Fruit fly (Drosophila melanogaster) whole organism, adult: Measurements from ENCODE around the gene Tektin-C.

ENCODE experiments used
- CG12768 ChIP-seq: fragments of 200-800 bp; sonication (Bioruptor generic); optimal IDR thresholded peaks from 2 replicates; lab custom pipeline; 2017; ENCODE audit warnings: missing biosample characterization, missing genetic modification characterization, mild to moderate bottlenecking, moderate library complexity, missing genetic modification reagents
- CG1620 ChIP-seq: fragments of 200-800 bp; sonication (Bioruptor generic); optimal IDR thresholded peaks from 2 replicates; lab custom pipeline; 2016; ENCODE audit warnings: missing biosample characterization, missing genetic modification characterization
- CG5204 ChIP-seq: fragments of 200-800 bp; sonication (Bioruptor generic); optimal IDR thresholded peaks from 2 replicates; lab custom pipeline; 2016; ENCODE audit warnings: missing biosample characterization, missing genetic modification characterization
- Crg-1 ChIP-seq: fragments of 200-800 bp; sonication (Bioruptor generic); optimal IDR thresholded peaks from 2 replicates; lab custom pipeline; 2016; ENCODE audit warnings: missing biosample characterization, missing genetic modification characterization
- Hr96 ChIP-seq: fragments of 200-800 bp; sonication (Bioruptor generic); optimal IDR thresholded peaks from 2 replicates; lab custom pipeline; 2016; ENCODE audit warnings: missing biosample characterization, missing genetic modification characterization
- Mnt ChIP-seq: fragments of 200-800 bp; sonication (Bioruptor generic); optimal IDR thresholded peaks from 2 replicates; lab custom pipeline; 2016; ENCODE audit warnings: missing biosample characterization, mild to moderate bottlenecking, missing genetic modification characterization
- bab1 ChIP-seq: fragments of 200-800 bp; sonication (Bioruptor generic); optimal IDR thresholded peaks from 3 replicates; lab custom pipeline; 2019; ENCODE audit warnings: missing biosample characterization, mild to moderate bottlenecking, missing genetic modification characterization, moderate library complexity
- cic ChIP-seq: fragments of 200-800 bp; sonication (Bioruptor generic); optimal IDR thresholded peaks from 2 replicates; lab custom pipeline; 2017; ENCODE audit warnings: missing biosample characterization, mild to moderate bottlenecking, missing genetic modification characterization, moderate library complexity
- cnc ChIP-seq, 2 experiments: fragments of >200 bp; optimal IDR thresholded peaks; 2 replicates each; lab custom pipeline; 2017
- kay ChIP-seq: fragments of 200-800 bp; sonication (Bioruptor generic); peaks from one replicate; lab custom pipeline; 2016; ENCODE audit warnings: missing biosample characterization, missing genetic modification characterization, borderline replicate concordance
- ovo ChIP-seq: fragments of 200-800 bp; sonication (Bioruptor generic); optimal IDR thresholded peaks from 2 replicates; lab custom pipeline; 2016; ENCODE audit warnings: missing biosample characterization, missing genetic modification characterization
- tj ChIP-seq: fragments of 200-800 bp; sonication (Bioruptor generic); optimal IDR thresholded peaks from 3 replicates; lab custom pipeline; 2017; ENCODE audit warnings: missing biosample characterization, mild to moderate bottlenecking, missing genetic modification characterization, moderate library complexity

dm6 chr3L:5835887-5836646 is 39.7 kb upstream of the Tektin-C start:
- TF ChIP-seq cnc (optimal IDR thresholded peaks at IDR 0.05; lab: Kevin White, UChicago), result no peak
- TF ChIP-seq cic (GFP tag; lab: Kevin White, UChicago), result no peak
- TF ChIP-seq tj, result no peak
- no peak for TF ChIP-seq Crg-1 (GFP tag; lab: Kevin White, UChicago)
- no peak for TF ChIP-seq CG5204 (GFP tag; lab: Kevin White, UChicago)
- no peak for TF ChIP-seq Hr96
- TF ChIP-seq CG1620, result no peak
- no peak for TF ChIP-seq ovo (GFP tag; lab: Kevin White, UChicago)
- TF ChIP-seq bab1 (GFP tag; lab: Kevin White, UChicago), result no peak
- no peak for TF ChIP-seq Mnt (GFP tag; lab: Kevin White, UChicago)
- no peak for TF ChIP-seq CG12768 (GFP tag; lab: Kevin White, UChicago)
- TF ChIP-seq kay (GFP tag; lab: Kevin White, UChicago), result no peak
